Worm (Caenorhabditis elegans) whole organism, late embryonic: ENCODE results near the gene sel-13.
A peak's percentile ranks its signal among the peaks of the same experiment; 100 is the strongest.

Experiments used
- K02D7.2 ChIP-seq: sonication (generic microtip); optimal IDR thresholded peaks from 2 replicates; lab custom pipeline; 2017; ENCODE audit warnings: mild to moderate bottlenecking, missing genetic modification characterization, missing compliant biosample characterization
- K09A11.1 ChIP-seq: sonication (generic microtip); optimal IDR thresholded peaks from 2 replicates; lab custom pipeline; 2017; ENCODE audit warnings: antibody characterized with exemption, mild to moderate bottlenecking, missing genetic modification characterization, missing compliant biosample characterization; ENCODE audit not compliant: insufficient read depth
- Y22D7AL.16 ChIP-seq: sonication (generic microtip); optimal IDR thresholded peaks from 2 replicates; lab custom pipeline; 2016; ENCODE audit warnings: missing genetic modification characterization, missing compliant biosample characterization
- ahr-1 ChIP-seq: sonication (generic microtip); optimal IDR thresholded peaks from 2 replicates; lab custom pipeline; 2016; ENCODE audit warnings: missing genetic modification characterization, missing compliant biosample characterization
- ama-1 ChIP-seq: fragments of 150-350 bp; optimal IDR thresholded peaks from 2 replicates; lab custom pipeline; 2014
- ceh-18 ChIP-seq: sonication (generic microtip); optimal IDR thresholded peaks from 2 replicates; lab custom pipeline; 2016; ENCODE audit warnings: missing genetic modification characterization, missing compliant biosample characterization
- ceh-19 ChIP-seq: fragments of 200-800 bp; sonication (Bioruptor generic); optimal IDR thresholded peaks from 2 replicates; lab custom pipeline; 2018; ENCODE audit warnings: mild to moderate bottlenecking, missing genetic modification characterization, missing compliant biosample characterization
- ceh-22 ChIP-seq: sonication (generic microtip); optimal IDR thresholded peaks from 2 replicates; lab custom pipeline; 2017; ENCODE audit warnings: missing biosample characterization, missing genetic modification characterization
- ceh-24 ChIP-seq: sonication (generic microtip); optimal IDR thresholded peaks from 2 replicates; lab custom pipeline; 2016; ENCODE audit warnings: mild to moderate bottlenecking, missing genetic modification characterization, missing compliant biosample characterization
- ceh-48 ChIP-seq: sonication (generic microtip); optimal IDR thresholded peaks from 2 replicates; lab custom pipeline; 2016; ENCODE audit warnings: missing genetic modification characterization, inconsistent platforms, missing compliant biosample characterization
- ceh-9 ChIP-seq: sonication (generic microtip); optimal IDR thresholded peaks from 2 replicates; lab custom pipeline; 2016; ENCODE audit warnings: mild to moderate bottlenecking, missing genetic modification characterization, inconsistent platforms, missing compliant biosample characterization
- dve-1 ChIP-seq: sonication (generic microtip); optimal IDR thresholded peaks from 2 replicates; lab custom pipeline; 2017; ENCODE audit warnings: antibody characterized with exemption, mild to moderate bottlenecking, missing genetic modification characterization, missing compliant biosample characterization
- elt-4 ChIP-seq: sonication (generic microtip); optimal IDR thresholded peaks from 2 replicates; lab custom pipeline; 2016; ENCODE audit warnings: missing genetic modification characterization, missing compliant biosample characterization
- fax-1 ChIP-seq: sonication (generic microtip); optimal IDR thresholded peaks from 2 replicates; lab custom pipeline; 2016; ENCODE audit warnings: missing genotype, missing genetic modification characterization, missing compliant biosample characterization
- fkh-6 ChIP-seq: sonication (generic microtip); optimal IDR thresholded peaks from 2 replicates; lab custom pipeline; 2016; ENCODE audit warnings: missing genetic modification characterization, missing compliant biosample characterization
- hlh-13 ChIP-seq: fragments of 200-800 bp; sonication (Bioruptor generic); optimal IDR thresholded peaks from 2 replicates; lab custom pipeline; 2018; ENCODE audit warnings: mild to moderate bottlenecking, missing genetic modification characterization, missing compliant biosample characterization
- hlh-15 ChIP-seq: sonication (generic microtip); optimal IDR thresholded peaks from 2 replicates; lab custom pipeline; 2016; ENCODE audit warnings: missing genetic modification characterization, missing compliant biosample characterization
- nfya-1 ChIP-seq: sonication (generic microtip); optimal IDR thresholded peaks from 2 replicates; lab custom pipeline; 2017; ENCODE audit warnings: missing genetic modification characterization, mild to moderate bottlenecking, missing compliant biosample characterization, antibody characterized with exemption, moderate library complexity
- nhr-11 ChIP-seq: fragments of 150-350 bp; optimal IDR thresholded peaks from 2 replicates; lab custom pipeline; 2014; ENCODE audit warnings: missing biosample characterization, missing genetic modification characterization
- nhr-232 ChIP-seq: sonication (generic microtip); optimal IDR thresholded peaks from 2 replicates; lab custom pipeline; 2016; ENCODE audit warnings: missing genetic modification characterization, missing compliant biosample characterization
- npax-4 ChIP-seq: sonication (generic microtip); optimal IDR thresholded peaks from 2 replicates; lab custom pipeline; 2016; ENCODE audit warnings: missing genetic modification characterization, missing compliant biosample characterization
- pat-9 ChIP-seq: fragments of 200-800 bp; sonication (Bioruptor generic); optimal IDR thresholded peaks from 2 replicates; lab custom pipeline; 2018; ENCODE audit warnings: mild to moderate bottlenecking, missing genetic modification characterization, moderate library complexity, missing compliant biosample characterization
- pax-1 ChIP-seq: fragments of 150-350 bp; optimal IDR thresholded peaks from 2 replicates; lab custom pipeline; 2014; ENCODE audit warnings: missing biosample characterization, missing genetic modification characterization
- pha-2 ChIP-seq: sonication (generic microtip); optimal IDR thresholded peaks from 2 replicates; lab custom pipeline; 2017; ENCODE audit warnings: mild to moderate bottlenecking, missing genetic modification characterization, missing compliant biosample characterization
- pqm-1 ChIP-seq: sonication (generic microtip); optimal IDR thresholded peaks from 2 replicates; lab custom pipeline; 2016; ENCODE audit warnings: missing genetic modification characterization, missing compliant biosample characterization
- ref-2 ChIP-seq: sonication (generic microtip); optimal IDR thresholded peaks from 2 replicates; lab custom pipeline; 2016; ENCODE audit warnings: missing genetic modification characterization, missing compliant biosample characterization
- rnt-1 ChIP-seq: sonication (generic microtip); optimal IDR thresholded peaks from 2 replicates; lab custom pipeline; 2016; ENCODE audit warnings: missing genetic modification characterization, missing compliant biosample characterization
- sdc-2 ChIP-seq: sonication (generic microtip); optimal IDR thresholded peaks from 2 replicates; lab custom pipeline; 2016; ENCODE audit warnings: missing genotype, missing genetic modification characterization, missing compliant biosample characterization
- syd-9 ChIP-seq: sonication (generic microtip); optimal IDR thresholded peaks from 2 replicates; lab custom pipeline; 2016; ENCODE audit warnings: mild to moderate bottlenecking, missing genetic modification characterization, moderate library complexity, missing compliant biosample characterization
- tbx-7 ChIP-seq: sonication (generic microtip); optimal IDR thresholded peaks from 2 replicates; lab custom pipeline; 2016; ENCODE audit warnings: missing genotype, missing genetic modification characterization, missing compliant biosample characterization
- unc-3 ChIP-seq, 2 experiments: fragments of 200-800 bp in 1 of 2; sonication (Bioruptor generic) in 1 of 2; sonication (generic microtip) in 1 of 2; conservative IDR thresholded peaks in 1 of 2; optimal IDR thresholded peaks in 1 of 2; 2 replicates each; pipeline versions ENCODE4 v1.3.6 to Lab custom; 2016 to 2022; ENCODE audit warnings: missing compliant biosample characterization in 2 of 2, missing genetic modification characterization in 2 of 2, missing genetic modification reagents in 1 of 2
- unc-42 ChIP-seq: sonication (generic microtip); optimal IDR thresholded peaks from 2 replicates; lab custom pipeline; 2016; ENCODE audit warnings: missing genotype, missing genetic modification characterization, missing compliant biosample characterization
- unc-55 ChIP-seq: sonication (generic microtip); optimal IDR thresholded peaks from 2 replicates; lab custom pipeline; 2017; ENCODE audit warnings: missing biosample characterization, missing genetic modification reagents, missing genetic modification characterization
- unc-86 ChIP-seq: sonication (generic microtip); optimal IDR thresholded peaks from 2 replicates; lab custom pipeline; 2016; ENCODE audit warnings: missing genetic modification characterization, missing compliant biosample characterization

sel-13 gene

ce11 chrIII:4689595-4689994 is 10.4 kb downstream of the sel-13 start (continued):
- TF ChIP-seq nhr-232 (tag; lab: Kevin White, UChicago) (peak; percentile 75), Y22D7AL.16 (tag; lab: Kevin White, UChicago) (peak; percentile 63), ceh-22 (tag; lab: Kevin White, UChicago) (no peak), pha-2 (tag; lab: Kevin White, UChicago) (peak; percentile 63), ceh-48 (tag; lab: Kevin White, UChicago) (peak; percentile 65), pat-9 (tag; lab: Kevin White, UChicago) (peak; percentile 74), syd-9 (peak; percentile 80), nfya-1 (tag; lab: Kevin White, UChicago) (peak; percentile 59), nhr-11 (tag; lab: Kevin White, UChicago) (no peak), fkh-6 (tag; lab: Kevin White, UChicago) (peak; percentile 81), ahr-1 (tag; lab: Kevin White, UChicago) (peak; percentile 69), dve-1 (tag; lab: Kevin White, UChicago) (peak; percentile 77), unc-55 (no peak), unc-42 (no peak), unc-86 (peak; percentile 59), tbx-7 (tag; lab: Kevin White, UChicago) (no peak), fax-1 (tag; lab: Kevin White, UChicago) (peak; percentile 70)
- TF ChIP-seq, all 69 proteins: peak for 54

ce11 chrIII:4688965-4689364 is 11.1 kb downstream of the sel-13 start, which contains the start of gene ppat-1:
Gene ppat-1, plus strand, starts transcription at chrIII:4689280.
- TF ChIP-seq unc-3 (GFP tag; conservative IDR thresholded peaks at IDR 0.05; lab: Robert Waterston, UW): no peak
- no peak for TF ChIP-seq unc-3 (tag; optimal IDR thresholded peaks at IDR 0.05; lab: Kevin White, UChicago)
- TF ChIP-seq pat-9 (tag; lab: Kevin White, UChicago): no peak
- TF ChIP-seq ref-2 (tag; lab: Kevin White, UChicago): no peak
- no peak for TF ChIP-seq tbx-7 (tag; lab: Kevin White, UChicago)
- no peak for TF ChIP-seq rnt-1 (tag; lab: Kevin White, UChicago)
- no peak for TF ChIP-seq hlh-13 (GFP tag; lab: Kevin White, UChicago)
- no peak for TF ChIP-seq K09A11.1 (tag; lab: Kevin White, UChicago)
- TF ChIP-seq npax-4 (tag; lab: Kevin White, UChicago): no peak

- TF ChIP-seq pax-1 (tag; lab: Kevin White, UChicago): no peak
- no peak for TF ChIP-seq pha-2 (tag; lab: Kevin White, UChicago)
- TF ChIP-seq dve-1 (tag; lab: Kevin White, UChicago): no peak
- no peak for TF ChIP-seq ceh-9 (tag; lab: Kevin White, UChicago)
- TF ChIP-seq tbx-7 (tag; lab: Kevin White, UChicago): no peak
- TF ChIP-seq rnt-1 (tag; lab: Kevin White, UChicago): no peak
- no peak for TF ChIP-seq pqm-1 (tag; lab: Kevin White, UChicago)
- no peak for TF ChIP-seq elt-4
These were observed 11.7 kb downstream of the sel-13 start, which contains the start of gene tag-243 for ce11 chrIII:4688356-4688755. Gene tag-243, minus strand, starts transcription at chrIII:4688456.

- peak; percentile 5 for TF ChIP-seq ceh-18 (tag; lab: Kevin White, UChicago)
- TF ChIP-seq sdc-2: no peak
- TF ChIP-seq K02D7.2 (tag; lab: Kevin White, UChicago): no peak
- TF ChIP-seq, all 69 proteins: peak for 1
These were observed 12.9 kb downstream of the sel-13 start for ce11 chrIII:4687134-4687533.

- no peak for TF ChIP-seq npax-4 (tag; lab: Kevin White, UChicago)
- no peak for TF ChIP-seq hlh-15 (tag; lab: Kevin White, UChicago)
- no peak for TF ChIP-seq ceh-24 (tag; lab: Kevin White, UChicago)
- no peak for TF ChIP-seq ama-1 (lab: Kevin White, UChicago)
- no peak for TF ChIP-seq elt-4
- no peak for TF ChIP-seq ceh-19 (GFP tag; lab: Kevin White, UChicago)
These were observed 20.0 kb downstream of the sel-13 start, which contains the start of gene srg-11 for ce11 chrIII:4679963-4680484. Gene srg-11, plus strand, starts transcription at chrIII:4680013.
